Worm (Caenorhabditis elegans) whole organism, L3 larva: Measurements from ENCODE around the gene mtm-6.

Source experiments
- ceh-82 ChIP-seq: fragments of 150-350 bp; optimal IDR thresholded peaks from 2 replicates; lab custom pipeline; 2014; ENCODE audit warnings: missing biosample characterization, missing genetic modification characterization
- elt-2 ChIP-seq: sonication (generic microtip); optimal IDR thresholded peaks from 2 replicates; lab custom pipeline; 2016; ENCODE audit warnings: missing genetic modification reagents, mild to moderate bottlenecking, missing genetic modification characterization, missing compliant biosample characterization
- snpc-4 ChIP-seq: fragments of 150-350 bp; optimal IDR thresholded peaks from 2 replicates; lab custom pipeline; 2014; ENCODE audit warnings: missing biosample characterization, missing genetic modification characterization

- TF ChIP-seq ceh-82 (tag; lab: Kevin White, UChicago) (no peak), elt-2 (tag; lab: Kevin White, UChicago) (no peak), snpc-4 (tag; lab: Kevin White, UChicago) (no peak)
Measured at ce11 chrIII:13316935-13317334, 29.9 kb upstream of the mtm-6 start.
